Fruit fly (Drosophila melanogaster) ovary, adult (tissue): ENCODE data around the gene Usp14.
A peak's percentile ranks its signal among the peaks of the same experiment; 100 is the strongest.

Source experiments
- CG17801 ChIP-seq: fragments of 200-800 bp; optimal IDR thresholded peaks from 2 replicates; lab custom pipeline; 2019; ENCODE audit warnings: missing biosample characterization, mild to moderate bottlenecking, missing genetic modification characterization, moderate library complexity; ENCODE audit not compliant: partially characterized antibody

Usp14 gene

dm6 chr2L:10331066-10331847, 17.1 kb upstream of the Usp14 start, which contains the start of the genes Schip1 and Cox10:
Gene Schip1 (minus strand): TSS chr2L:10331116.
Gene Cox10 (plus strand): TSS chr2L:10331471.
- no peak for TF ChIP-seq CG17801 (GFP tag; lab: Kevin White, UChicago)

- TF ChIP-seq CG17801 (GFP tag; lab: Kevin White, UChicago) = no peak
These were observed 13.6 kb upstream of the Usp14 start, which contains the start of gene RnrL for dm6 chr2L:10327790-10328189. Gene RnrL (minus strand): TSS chr2L:10327943.

- TF ChIP-seq CG17801 (GFP tag; lab: Kevin White, UChicago) = no peak
These were observed 8.7 kb upstream of the Usp14 start, which contains the start of gene CG5381 for dm6 chr2L:10322773-10323487. Gene CG5381 (minus strand): TSS chr2L:10323102.

- no peak for TF ChIP-seq CG17801 (GFP tag; lab: Kevin White, UChicago)
These were observed 8.0 kb upstream of the Usp14 start, which contains the start of gene CG4995 for dm6 chr2L:10322176-10322575. Gene CG4995 (plus strand): TSS chr2L:10322476.

dm6 chr2L:10321612-10322011, 7.4 kb upstream of the Usp14 start:
- TF ChIP-seq CG17801 (GFP tag; lab: Kevin White, UChicago) = peak; percentile 75

- no peak for TF ChIP-seq CG17801 (GFP tag; lab: Kevin White, UChicago)
These were observed 6.9 kb upstream of the Usp14 start for dm6 chr2L:10321036-10321583.

dm6 chr2L:10320174-10320775, 6.1 kb upstream of the Usp14 start:
- no peak for TF ChIP-seq CG17801 (GFP tag; lab: Kevin White, UChicago)

dm6 chr2L:10315888-10316287, 1.7 kb upstream of the Usp14 start:
- TF ChIP-seq CG17801 (GFP tag; lab: Kevin White, UChicago) = no peak

dm6 chr2L:10311822-10312221, 2.4 kb downstream of the Usp14 start:
- TF ChIP-seq CG17801 (GFP tag; lab: Kevin White, UChicago) = no peak

- TF ChIP-seq CG17801 (GFP tag; lab: Kevin White, UChicago) = no peak
These were observed 3.4 kb downstream of the Usp14 start, which contains the start of gene Cdk5alpha for dm6 chr2L:10310614-10311382. Gene Cdk5alpha (minus strand): TSS chr2L:10310956.

dm6 chr2L:10306518-10307260, 7.5 kb downstream of the Usp14 start, which contains the start of the genes CG5390 and CG4968:
Gene CG5390 (minus strand): TSS chr2L:10306594.
Gene CG4968 (plus strand): TSS chr2L:10306922.
- peak; percentile 87 for TF ChIP-seq CG17801 (GFP tag; lab: Kevin White, UChicago)

- TF ChIP-seq CG17801 (GFP tag; lab: Kevin White, UChicago) = no peak
These were observed 8.6 kb downstream of the Usp14 start for dm6 chr2L:10305538-10306147.

- no peak for TF ChIP-seq CG17801 (GFP tag; lab: Kevin White, UChicago)
These were observed 10.4 kb downstream of the Usp14 start, which contains the start of gene nmd for dm6 chr2L:10303786-10304185. Gene nmd (minus strand): TSS chr2L:10303947.
